Worm (Caenorhabditis elegans): ENCODE data around the gene C16C8.22.
"Not testable (repeated sequence)": the region's sequence is repeated elsewhere in the genome, so short reads cannot be mapped to it uniquely, and the experiment has no call there.

Gene C16C8.22

DNA sequence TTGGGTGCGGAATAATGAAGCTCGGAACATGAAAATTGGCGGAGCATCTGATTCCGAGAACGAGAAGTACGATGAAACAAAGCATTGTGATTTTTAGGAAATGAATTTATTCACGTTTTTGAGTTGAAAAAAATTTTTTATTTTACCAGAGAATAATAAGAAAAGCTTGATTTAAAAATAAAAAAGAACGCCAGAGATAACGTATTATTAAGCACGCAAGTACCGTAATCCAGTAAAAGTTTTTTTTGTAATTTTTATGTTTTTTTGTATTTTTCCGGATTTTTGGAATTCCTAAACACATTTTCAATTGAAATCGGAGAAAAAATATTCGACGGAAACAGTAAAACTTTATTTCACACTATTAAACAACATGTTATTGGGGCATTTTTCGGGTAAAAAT is at the start of gene C16C8.22:
Gene C16C8.22 (minus strand): TSS at position 101 of the 400 bp plus-strand sequence.
- no peak for TF ChIP-seq unc-62 (GFP tag; optimal IDR thresholded peaks at IDR 0.05)

DNA sequence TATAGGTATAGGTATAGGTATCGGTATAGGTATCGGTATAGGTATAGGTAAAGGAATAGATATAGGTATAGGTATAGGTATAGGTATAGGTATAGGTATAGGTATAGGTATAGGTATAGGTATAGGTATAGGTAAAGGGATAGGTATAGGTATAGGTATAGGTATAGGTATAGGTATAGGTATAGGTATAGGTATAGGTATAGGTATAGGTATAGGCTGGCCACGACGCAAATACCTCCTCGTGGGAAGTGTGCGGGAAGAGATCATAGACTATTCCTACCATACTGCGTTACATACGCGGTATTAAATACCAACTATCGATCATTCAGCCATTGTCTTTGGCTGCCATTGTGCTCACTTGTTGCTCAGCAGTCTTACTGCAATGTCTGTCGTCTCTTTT is 47.7 kb upstream of the C16C8.22 start, which contains the start of gene fbxb-112:
Gene fbxb-112 (plus strand): TSS at position 301 of the 400 bp plus-strand sequence.
- not testable (repeated sequence) for TF ChIP-seq unc-62 (GFP tag; optimal IDR thresholded peaks at IDR 0.05)

DNA sequence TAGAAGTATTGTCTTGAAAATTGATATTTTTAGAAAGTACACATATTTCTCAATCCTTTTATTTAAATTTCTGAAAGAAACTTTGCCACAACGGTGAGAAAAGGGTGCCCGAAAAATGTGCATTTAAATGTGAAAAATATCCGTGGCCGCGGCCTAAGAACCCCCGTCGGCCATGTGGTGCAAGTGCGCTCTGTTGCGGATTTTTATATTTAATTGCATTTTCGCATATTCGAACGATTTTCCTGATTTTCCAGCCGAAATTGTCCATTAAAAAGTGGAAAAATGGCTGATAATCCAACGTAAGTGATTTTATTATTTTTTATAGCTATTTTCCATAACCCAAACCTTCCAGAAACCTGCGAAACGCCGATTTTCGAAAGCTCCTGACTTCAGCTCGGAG is 39.2 kb upstream of the C16C8.22 start, which contains the start of gene smu-2:
Gene smu-2 (plus strand): TSS at position 178 of the 400 bp plus-strand sequence.
- TF ChIP-seq unc-62 (GFP tag; optimal IDR thresholded peaks at IDR 0.05), result no peak

DNA sequence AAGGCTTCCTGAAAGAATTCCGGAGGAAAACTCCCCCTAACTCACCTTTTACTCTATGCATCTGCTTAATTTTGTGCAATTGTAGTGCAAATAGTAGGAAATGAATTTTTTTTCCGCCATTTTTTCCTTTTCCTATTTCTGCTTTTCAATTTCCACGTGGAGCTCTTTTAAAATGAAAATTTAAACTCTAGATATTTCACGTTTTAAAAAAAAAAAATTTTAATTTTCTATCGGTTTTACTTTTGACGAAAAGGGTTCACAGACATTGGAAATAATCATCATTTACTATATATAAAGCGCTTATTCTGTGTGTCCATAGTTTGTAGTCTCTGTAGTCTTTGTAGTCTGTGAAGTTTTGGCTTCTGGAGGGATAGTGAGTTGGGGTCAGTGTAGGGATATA is 38.5 kb upstream of the C16C8.22 start, which contains the start of gene Y49F6B.8:
Gene Y49F6B.8 (minus strand): TSS at position 101 of the 400 bp plus-strand sequence.
- TF ChIP-seq unc-62 (GFP tag; optimal IDR thresholded peaks at IDR 0.05), result no peak

DNA sequence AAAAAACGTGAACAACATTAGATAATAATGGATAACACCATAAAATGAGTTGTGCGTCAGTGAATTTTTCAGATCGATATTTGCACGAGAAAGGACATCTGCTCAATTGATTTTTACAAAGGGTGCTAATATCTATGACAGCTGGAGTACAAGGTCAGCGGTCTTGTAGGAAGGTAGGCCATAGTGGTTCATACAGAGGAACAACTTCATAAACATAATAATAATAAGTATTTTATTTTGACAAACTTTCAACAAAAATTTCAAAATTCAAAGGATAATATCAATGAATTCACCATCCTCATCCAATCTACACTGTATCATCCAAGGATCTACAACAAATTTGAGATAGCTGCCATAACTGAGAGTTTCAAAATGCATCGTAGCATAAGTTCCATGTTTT is 34.1 kb upstream of the C16C8.22 start, which contains the start of gene fbxb-104:
Gene fbxb-104 (minus strand): TSS at position 101 of the 400 bp plus-strand sequence.
- no peak for TF ChIP-seq unc-62 (GFP tag; optimal IDR thresholded peaks at IDR 0.05)

DNA sequence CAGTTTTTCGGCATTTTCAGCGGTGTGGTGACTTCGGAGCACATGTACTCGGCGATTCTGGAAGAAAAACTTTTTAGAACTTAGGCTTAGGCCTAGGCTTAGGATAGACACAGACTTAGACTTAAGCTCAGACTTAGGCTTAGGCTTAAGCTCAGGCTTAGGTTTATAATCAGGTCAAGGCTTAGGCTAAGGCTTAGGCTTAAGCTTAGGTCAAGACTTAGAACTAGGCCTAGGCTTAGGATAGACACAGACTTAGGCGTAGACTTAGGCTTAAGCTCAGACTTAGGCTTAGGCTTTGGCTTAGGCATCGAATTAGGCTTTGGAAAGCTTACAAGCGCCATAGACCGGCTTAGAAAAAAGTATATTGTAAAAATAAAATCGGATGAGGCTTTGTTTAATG is 33.5 kb upstream of the C16C8.22 start:
- TF ChIP-seq unc-62 (GFP tag; optimal IDR thresholded peaks at IDR 0.05), result no peak

DNA sequence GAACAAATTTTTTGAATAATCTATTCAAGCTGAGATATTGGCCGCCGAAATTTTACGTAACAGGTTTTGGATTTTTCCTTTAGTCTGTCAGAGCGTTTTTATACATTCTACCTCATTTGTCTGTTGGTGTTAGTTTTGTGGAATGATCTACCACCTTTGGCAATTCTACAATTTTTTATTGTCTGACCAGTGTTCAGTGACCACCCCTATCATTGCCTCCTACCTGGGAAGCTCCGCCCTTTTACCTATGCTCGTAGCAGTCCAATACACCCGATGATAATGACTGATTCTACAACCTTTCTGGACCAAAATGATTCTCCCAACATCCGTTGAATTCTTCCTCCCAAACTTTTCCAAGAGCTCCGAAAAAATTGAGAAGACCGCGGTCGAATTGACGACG is 30.7 kb upstream of the C16C8.22 start, which contains the start of gene sdz-32:
Gene sdz-32 (plus strand): TSS at position 301 of the 400 bp plus-strand sequence.
- TF ChIP-seq unc-62 (GFP tag; optimal IDR thresholded peaks at IDR 0.05), result no peak

DNA sequence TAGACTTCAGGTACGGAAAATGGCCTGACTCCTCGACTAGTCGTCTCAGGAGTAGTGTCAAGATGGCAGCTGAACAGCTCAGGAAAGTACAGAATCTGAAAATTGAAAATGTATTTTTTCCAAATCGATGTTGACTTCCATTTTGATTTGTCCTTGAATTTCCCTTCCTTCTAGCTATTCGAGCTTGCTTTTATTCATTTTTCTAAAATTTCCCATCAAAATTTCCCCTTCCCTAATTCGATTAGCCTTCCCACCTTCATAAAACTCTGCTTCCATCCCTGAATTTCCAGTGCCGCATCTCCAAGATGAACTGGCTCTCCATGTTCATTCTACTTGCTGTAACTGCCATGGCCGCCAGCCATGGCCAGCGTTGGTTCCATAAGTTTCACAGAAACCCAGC is 29.8 kb upstream of the C16C8.22 start, which contains the start of gene Y49F6B.6:
Gene Y49F6B.6 (plus strand): TSS at position 301 of the 400 bp plus-strand sequence.
- no peak for TF ChIP-seq unc-62 (GFP tag; optimal IDR thresholded peaks at IDR 0.05)

DNA sequence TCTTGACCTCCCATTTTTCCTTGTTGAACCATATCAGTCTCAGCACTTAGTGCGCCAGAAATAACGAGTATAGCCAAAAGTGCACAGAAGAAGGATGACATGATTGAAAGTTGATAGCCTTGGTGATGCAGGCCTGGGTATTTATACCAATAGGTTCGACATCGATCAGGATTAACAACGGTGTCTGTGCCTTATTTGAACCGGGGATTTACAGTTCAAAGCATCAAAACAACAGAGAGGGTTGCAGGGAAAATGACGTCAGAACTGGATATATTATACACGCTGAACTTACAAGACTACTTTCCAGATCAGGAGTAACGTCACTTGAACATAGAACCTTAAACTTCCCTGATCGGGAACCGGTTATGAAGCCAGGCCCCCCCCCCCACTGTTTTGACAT is 29.3 kb upstream of the C16C8.22 start, which contains the start of gene Y49F6B.12:
Gene Y49F6B.12 (minus strand): TSS at position 101 of the 400 bp plus-strand sequence.
- TF ChIP-seq unc-62 (GFP tag; optimal IDR thresholded peaks at IDR 0.05), result no peak

DNA sequence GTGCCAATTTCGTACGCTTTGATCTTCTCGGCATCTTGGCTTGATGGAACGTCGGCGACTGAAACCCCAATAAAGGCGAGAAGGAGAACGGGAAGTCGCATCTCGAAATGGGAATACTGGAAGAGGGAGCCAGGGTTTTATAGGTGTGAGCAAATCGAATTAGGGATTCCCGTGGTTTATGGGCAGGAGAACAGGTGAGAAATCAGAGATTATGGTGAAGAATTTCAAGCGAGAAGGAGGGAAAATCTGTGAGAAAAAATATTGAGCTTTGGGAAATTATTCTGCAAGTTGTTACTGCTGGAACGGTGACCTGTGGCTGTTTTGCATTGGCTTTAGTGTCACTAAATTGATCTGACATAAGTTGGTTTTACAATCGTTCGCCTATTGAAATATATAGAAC is 28.5 kb upstream of the C16C8.22 start, which contains the start of gene Y49F6B.13:
Gene Y49F6B.13 (minus strand): TSS at position 101 of the 400 bp plus-strand sequence.
- no peak for TF ChIP-seq unc-62 (GFP tag; optimal IDR thresholded peaks at IDR 0.05)

DNA sequence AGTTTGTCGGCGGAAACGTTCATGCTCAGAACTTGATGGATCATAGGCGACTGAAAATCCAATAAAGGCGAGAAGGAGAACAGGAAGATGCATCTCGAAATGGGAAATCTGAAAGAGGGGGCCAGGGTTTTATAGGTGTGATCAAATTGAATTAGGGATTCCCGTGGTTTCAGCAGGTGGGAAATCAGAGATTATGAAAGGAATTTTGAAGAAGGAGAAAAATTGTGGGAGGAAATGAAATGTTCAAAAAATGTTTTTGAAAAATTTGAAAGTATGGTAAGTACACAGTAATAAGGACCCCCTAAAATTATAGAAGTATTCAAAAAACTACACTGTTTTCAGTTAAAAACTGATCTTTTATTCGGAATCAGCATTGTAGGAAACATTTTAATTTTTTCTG is 27.5 kb upstream of the C16C8.22 start, which contains the start of gene Y49F6B.20:
Gene Y49F6B.20 (minus strand): TSS at position 101 of the 400 bp plus-strand sequence.
- TF ChIP-seq unc-62 (GFP tag; optimal IDR thresholded peaks at IDR 0.05), result no peak

DNA sequence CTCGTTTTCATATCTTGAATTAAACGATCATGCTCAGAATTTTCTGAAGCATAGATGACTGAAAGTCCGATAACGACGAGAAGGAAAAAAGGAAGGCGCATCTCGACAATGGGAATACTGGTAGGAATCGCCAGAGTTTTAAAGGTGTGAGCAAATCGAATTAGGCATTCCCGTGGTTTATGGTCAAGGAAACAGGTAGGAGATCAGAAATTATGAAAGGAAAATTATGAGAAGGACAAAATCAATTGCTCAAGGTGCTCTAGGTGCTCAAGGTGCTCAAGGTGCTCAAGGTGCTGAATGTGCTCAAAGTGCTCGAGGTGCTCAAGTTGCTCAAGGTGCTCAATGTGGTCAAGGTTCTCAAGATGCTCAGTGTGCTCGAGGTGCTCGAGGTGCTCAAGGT is 21.5 kb upstream of the C16C8.22 start, which contains the start of gene C16C8.10:
Gene C16C8.10 (minus strand): TSS at position 101 of the 400 bp plus-strand sequence.
- not testable (repeated sequence) for TF ChIP-seq unc-62 (GFP tag; optimal IDR thresholded peaks at IDR 0.05)

DNA sequence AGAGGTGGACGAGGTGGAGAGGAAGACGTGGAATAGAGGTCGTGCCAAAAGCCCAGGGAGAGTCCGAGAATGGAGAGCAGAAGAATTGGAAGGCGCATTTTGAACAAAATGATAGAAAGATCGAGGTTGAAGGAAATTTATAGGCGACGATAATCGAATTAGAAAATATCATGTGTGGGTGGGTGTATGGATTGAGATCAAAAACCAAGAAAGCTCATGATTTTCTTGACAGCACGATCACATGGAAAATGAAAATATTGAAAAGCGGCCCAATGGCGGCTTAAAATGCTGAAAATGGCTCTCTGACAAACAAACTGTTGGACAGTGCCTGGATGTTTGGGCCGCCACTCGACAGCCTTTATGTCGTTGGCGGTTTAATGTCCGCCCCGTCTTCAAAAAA is 20.0 kb upstream of the C16C8.22 start, which contains the start of gene C16C8.9:
Gene C16C8.9 (minus strand): TSS at position 101 of the 400 bp plus-strand sequence.
- TF ChIP-seq unc-62 (GFP tag; optimal IDR thresholded peaks at IDR 0.05), result no peak

DNA sequence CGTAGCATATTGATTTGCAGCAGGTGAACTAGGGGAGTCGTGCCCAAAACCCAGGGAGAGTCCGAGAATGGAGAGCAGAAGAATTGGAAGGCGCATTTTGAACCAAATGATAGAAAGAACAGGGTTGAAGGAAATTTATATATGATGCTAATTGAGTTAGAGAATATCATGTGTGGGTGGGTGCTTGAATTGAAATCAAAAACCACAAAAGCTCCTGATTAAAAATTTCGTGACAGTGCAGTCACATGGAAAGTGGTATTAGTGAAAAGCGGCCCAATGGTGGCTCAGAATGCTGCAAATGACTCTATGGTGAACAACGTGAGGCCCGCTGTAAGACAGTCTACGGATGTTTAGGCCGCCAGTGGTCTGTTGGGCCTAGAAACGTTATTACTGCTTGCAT is 18.5 kb upstream of the C16C8.22 start, which contains the start of gene C16C8.8:
Gene C16C8.8 (minus strand): TSS at position 101 of the 400 bp plus-strand sequence.
- TF ChIP-seq unc-62 (GFP tag; optimal IDR thresholded peaks at IDR 0.05), result no peak

DNA sequence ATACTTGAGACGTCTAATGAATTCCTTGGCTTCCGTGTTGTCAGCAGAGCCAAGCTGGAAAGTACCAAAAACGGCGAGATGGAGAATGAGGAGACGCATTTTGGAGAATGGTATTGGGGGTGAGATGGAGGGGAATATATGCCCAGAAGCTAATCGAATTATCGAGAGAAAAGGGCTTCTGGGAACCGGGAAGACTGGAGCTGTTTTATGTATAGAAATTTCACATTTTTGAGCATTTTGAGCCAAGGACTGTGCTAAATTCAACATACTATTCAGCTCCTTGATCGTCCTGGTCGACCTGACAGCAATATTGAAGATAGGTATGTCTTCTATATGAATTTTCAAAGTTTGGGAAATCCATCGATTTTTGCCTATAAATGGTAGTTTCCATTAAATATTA is 17.0 kb upstream of the C16C8.22 start, which contains the start of gene C16C8.7:
Gene C16C8.7 (minus strand): TSS at position 101 of the 400 bp plus-strand sequence.
- no peak for TF ChIP-seq unc-62 (GFP tag; optimal IDR thresholded peaks at IDR 0.05)

DNA sequence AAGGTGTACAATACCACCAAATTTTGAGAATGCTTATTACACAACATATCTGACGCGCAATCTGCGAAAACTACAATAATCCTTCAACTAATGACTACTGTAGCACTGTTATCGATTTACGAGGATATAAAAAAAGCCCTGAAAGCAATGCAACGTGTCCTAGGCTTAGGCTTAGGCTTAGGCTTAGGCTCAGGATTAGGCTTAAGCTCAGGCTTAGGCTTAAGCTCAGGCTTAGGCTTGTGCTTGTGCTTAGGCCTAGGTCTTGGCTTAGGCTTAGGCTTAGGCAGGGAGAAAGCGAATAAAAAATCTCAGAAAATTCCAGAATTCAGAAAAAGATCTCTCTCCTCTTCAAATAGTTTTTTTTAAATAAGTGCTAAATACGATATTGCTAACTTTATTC is 16.1 kb upstream of the C16C8.22 start:
- no peak for TF ChIP-seq unc-62 (GFP tag; optimal IDR thresholded peaks at IDR 0.05)

DNA sequence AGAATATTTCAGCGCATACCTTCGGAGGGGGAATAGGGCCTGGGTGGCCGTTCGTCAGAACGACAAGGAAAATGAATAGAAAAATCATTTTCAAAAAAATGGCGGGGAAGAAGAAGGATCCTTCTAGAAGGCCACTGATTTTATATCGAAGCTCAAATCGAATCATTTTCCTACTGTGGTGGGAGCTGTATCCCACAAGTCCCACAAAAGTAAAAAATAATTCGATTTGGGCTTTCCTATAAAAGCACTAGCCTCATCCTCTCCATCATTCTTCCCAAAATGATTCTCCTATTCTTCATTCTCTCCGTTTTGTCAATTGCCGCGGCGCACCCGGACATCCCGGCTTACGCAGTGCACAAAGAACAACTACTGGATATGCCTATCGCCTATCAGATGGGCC is 15.2 kb upstream of the C16C8.22 start, which contains the start of the genes C16C8.26 and C16C8.19:
Gene C16C8.26 (minus strand): TSS at position 101 of the 400 bp plus-strand sequence.
Gene C16C8.19 (plus strand): TSS at position 279 of the 400 bp plus-strand sequence.
- no peak for TF ChIP-seq unc-62 (GFP tag; optimal IDR thresholded peaks at IDR 0.05)
